Worm (Caenorhabditis elegans): Measurements from ENCODE around the gene col-73.

DNA sequence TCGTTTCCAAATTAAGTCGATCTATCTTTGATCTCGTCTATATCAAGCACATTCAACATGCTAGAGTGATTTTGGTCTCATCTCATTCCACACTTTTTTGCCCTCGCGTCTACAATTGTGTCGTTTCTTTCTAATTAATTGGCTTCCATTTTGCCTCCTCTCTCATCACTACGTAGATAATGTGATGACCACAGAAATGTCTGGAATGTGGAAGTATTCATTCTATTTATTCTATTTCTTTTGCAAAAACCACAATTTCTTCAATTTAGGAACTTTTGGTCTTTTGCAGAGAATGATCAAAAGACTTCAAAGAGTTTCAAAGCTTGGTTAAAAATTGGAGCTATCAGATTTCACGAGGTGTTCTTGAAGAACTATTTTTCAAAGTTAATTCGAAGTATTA lies 42.6 kb upstream of the col-73 start:
- TF ChIP-seq elt-2 (tag; optimal IDR thresholded peaks at IDR 0.05), result no peak
- TF ChIP-seq zip-5 (tag; optimal IDR thresholded peaks at IDR 0.05), result no peak
- TF ChIP-seq ceh-2 (tag; optimal IDR thresholded peaks at IDR 0.05), result no peak
- no peak for TF ChIP-seq pha-2 (tag; optimal IDR thresholded peaks at IDR 0.05)

All from whole organism, late embryonic.